Fruit fly (Drosophila melanogaster) whole organism, embryonic: ENCODE data around the gene Bet1.

Experiments used
- Abd-B ChIP-seq: fragments of 200-800 bp; sonication (Bioruptor generic); optimal IDR thresholded peaks from 2 replicates; lab custom pipeline; 2018; ENCODE audit warnings: missing biosample characterization, mild to moderate bottlenecking, missing genetic modification characterization, moderate library complexity
- CG11695 ChIP-seq: fragments of 200-800 bp; sonication (Bioruptor generic); IDR thresholded peaks from 3 replicates; pipeline ENCODE4 v1.3.6; 2022; ENCODE audit warnings: missing biosample characterization, missing genetic modification characterization
- CG13424 ChIP-seq: fragments of 200-800 bp; sonication (Bioruptor generic); optimal IDR thresholded peaks from 2 replicates; lab custom pipeline; 2019; ENCODE audit warnings: missing biosample characterization, mild to moderate bottlenecking, missing genetic modification characterization, moderate library complexity
- CG14014 ChIP-seq: fragments of 200-800 bp; sonication (Bioruptor generic); IDR thresholded peaks from 2 replicates; pipeline ENCODE4 v1.3.6; 2022; ENCODE audit warnings: missing biosample characterization, missing genetic modification characterization
- CG15269 ChIP-seq: fragments of 200-800 bp; sonication (Bioruptor generic); optimal IDR thresholded peaks from 2 replicates; lab custom pipeline; 2018; ENCODE audit warnings: missing biosample characterization, mild to moderate bottlenecking, missing genetic modification characterization, moderate library complexity
- CG18476 ChIP-seq: fragments of 200-800 bp; sonication (Bioruptor generic); optimal IDR thresholded peaks from 2 replicates; lab custom pipeline; 2016; ENCODE audit warnings: missing biosample characterization, mild to moderate bottlenecking, missing genetic modification characterization
- CG30403 ChIP-seq: fragments of 200-800 bp; sonication (Bioruptor generic); optimal IDR thresholded peaks from 3 replicates; lab custom pipeline; 2016; ENCODE audit warnings: missing biosample characterization, missing genetic modification characterization
- CG31224 ChIP-seq: fragments of 200-800 bp; sonication (Bioruptor generic); IDR thresholded peaks from 2 replicates; pipeline ENCODE4 v1.3.6; 2022; ENCODE audit warnings: missing biosample characterization, missing genetic modification characterization
- CG3163 ChIP-seq: fragments of 200-800 bp; sonication (Bioruptor generic); optimal IDR thresholded peaks from 3 replicates; lab custom pipeline; 2016; ENCODE audit warnings: missing biosample characterization, missing genetic modification characterization
- CG3995 ChIP-seq: fragments of 200-800 bp; sonication (Bioruptor generic); optimal IDR thresholded peaks from 3 replicates; lab custom pipeline; 2016; ENCODE audit warnings: missing biosample characterization, missing genetic modification characterization
- CG4404 ChIP-seq: fragments of 200-800 bp; sonication (Bioruptor generic); IDR thresholded peaks from 2 replicates; pipeline ENCODE4 v1.3.6; 2022; ENCODE audit warnings: missing biosample characterization, missing genetic modification characterization
- CG4424 ChIP-seq: fragments of 200-800 bp; sonication (Bioruptor generic); optimal IDR thresholded peaks from 3 replicates; lab custom pipeline; 2016; ENCODE audit warnings: missing biosample characterization, missing genetic modification characterization
- CG5245 ChIP-seq: fragments of 200-800 bp; sonication (Bioruptor generic); optimal IDR thresholded peaks from 3 replicates; lab custom pipeline; 2016; ENCODE audit warnings: missing biosample characterization, missing genetic modification characterization
- CG6813 ChIP-seq: fragments of 200-800 bp; sonication (Bioruptor generic); optimal IDR thresholded peaks from 2 replicates; lab custom pipeline; 2017; ENCODE audit warnings: missing biosample characterization, missing genetic modification characterization, mild to moderate bottlenecking, moderate library complexity, missing genetic modification reagents
- CG6854 ChIP-seq: fragments of 200-800 bp; sonication (Bioruptor generic); optimal IDR thresholded peaks from 3 replicates; lab custom pipeline; 2017; ENCODE audit warnings: missing biosample characterization, mild to moderate bottlenecking, missing genetic modification characterization
- CG7357 ChIP-seq: fragments of 200-800 bp; sonication (Bioruptor generic); IDR thresholded peaks from 3 replicates; pipeline ENCODE4 v1.3.6; 2022; ENCODE audit warnings: missing biosample characterization, missing genetic modification characterization
- CG7786 ChIP-seq: fragments of 200-800 bp; sonication (Bioruptor generic); optimal IDR thresholded peaks from 2 replicates; lab custom pipeline; 2016; ENCODE audit warnings: missing biosample characterization, missing genetic modification characterization
- CG7839 ChIP-seq: fragments of 200-800 bp; sonication (Bioruptor generic); optimal IDR thresholded peaks from 3 replicates; lab custom pipeline; 2018; ENCODE audit warnings: missing biosample characterization, mild to moderate bottlenecking, missing genetic modification characterization, moderate library complexity
- D19B ChIP-seq: fragments of 200-800 bp; sonication (Bioruptor generic); optimal IDR thresholded peaks from 2 replicates; lab custom pipeline; 2017; ENCODE audit warnings: missing biosample characterization, mild to moderate bottlenecking, missing genetic modification characterization
- Dek ChIP-seq: fragments of 200-800 bp; sonication (Bioruptor generic); optimal IDR thresholded peaks from 3 replicates; lab custom pipeline; 2019; ENCODE audit warnings: missing biosample characterization, mild to moderate bottlenecking, missing genetic modification characterization, moderate library complexity
- E2f2 ChIP-seq: fragments of 200-800 bp; sonication (Bioruptor generic); IDR thresholded peaks from 2 replicates; pipeline ENCODE4 v1.3.6; 2022; ENCODE audit warnings: missing biosample characterization, missing genetic modification characterization
- Eip74EF ChIP-seq, 2 experiments: fragments of 200-800 bp in 1 of 2; fragments of >200 bp in 1 of 2; sonication (Bioruptor generic) in 1 of 2; optimal IDR thresholded peaks; 2 replicates each; lab custom pipeline; 2017 to 2019; ENCODE audit warnings: missing biosample characterization in 2 of 2, missing genetic modification characterization in 2 of 2, mild to moderate bottlenecking in 1 of 2, moderate library complexity in 1 of 2
- Ets65A ChIP-seq: fragments of 200-800 bp; sonication (Bioruptor generic); peaks from one replicate; lab custom pipeline; 2016; ENCODE audit warnings: missing biosample characterization, missing genetic modification characterization
- Gug ChIP-seq: fragments of 200-800 bp; sonication (Bioruptor generic); IDR thresholded peaks from 4 replicates; pipeline ENCODE4 v1.3.6; 2022; ENCODE audit warnings: missing biosample characterization, missing genetic modification characterization
- HHEX ChIP-seq: fragments of 200-800 bp; sonication (Bioruptor generic); optimal IDR thresholded peaks from 3 replicates; lab custom pipeline; 2017; ENCODE audit warnings: missing biosample characterization, mild to moderate bottlenecking, missing genetic modification characterization, missing genetic modification reagents
- Neu2 ChIP-seq: fragments of 200-800 bp; sonication (Bioruptor generic); optimal IDR thresholded peaks from 3 replicates; lab custom pipeline; 2016; ENCODE audit warnings: missing biosample characterization, missing genetic modification characterization, borderline replicate concordance
- Side ChIP-seq: fragments of 200-800 bp; sonication (Bioruptor generic); optimal IDR thresholded peaks from 2 replicates; lab custom pipeline; 2016; ENCODE audit warnings: missing biosample characterization, missing genetic modification characterization
- al ChIP-seq: fragments of 200-800 bp; sonication (Bioruptor generic); IDR thresholded peaks from 2 replicates; pipeline ENCODE4 v1.3.6; 2022; ENCODE audit warnings: missing biosample characterization, missing genetic modification characterization
- bowl ChIP-seq: fragments of 200-800 bp; sonication (Bioruptor generic); IDR thresholded peaks from 2 replicates; pipeline ENCODE4 v1.3.6; 2022; ENCODE audit warnings: missing biosample characterization, missing genetic modification characterization
- bsh ChIP-seq, 2 experiments: fragments of 200-800 bp; sonication (Bioruptor generic); optimal IDR thresholded peaks; 2 replicates each; lab custom pipeline; 2017 to 2018; ENCODE audit warnings: mild to moderate bottlenecking in 2 of 2, missing biosample characterization in 2 of 2, missing genetic modification characterization in 2 of 2, moderate library complexity in 1 of 2
- caup ChIP-seq: fragments of 200-800 bp; sonication (Bioruptor generic); optimal IDR thresholded peaks from 3 replicates; lab custom pipeline; 2017; ENCODE audit warnings: missing biosample characterization, mild to moderate bottlenecking, missing genetic modification characterization, moderate library complexity; ENCODE audit not compliant: severe bottlenecking
- ewg ChIP-seq: fragments of 200-800 bp; sonication (Bioruptor generic); optimal IDR thresholded peaks from 3 replicates; lab custom pipeline; 2017; ENCODE audit warnings: mild to moderate bottlenecking, missing biosample characterization, missing genetic modification reagents, missing genetic modification characterization
- fd102C ChIP-seq: fragments of 200-800 bp; sonication (Bioruptor generic); optimal IDR thresholded peaks from 2 replicates; lab custom pipeline; 2018; ENCODE audit warnings: missing biosample characterization, mild to moderate bottlenecking, missing genetic modification characterization, moderate library complexity
- fu2 ChIP-seq: fragments of 200-800 bp; sonication (Bioruptor generic); optimal IDR thresholded peaks from 2 replicates; lab custom pipeline; 2016; ENCODE audit warnings: missing biosample characterization, missing genetic modification characterization
- gsb ChIP-seq: fragments of 200-800 bp; sonication (Bioruptor generic); IDR thresholded peaks from 2 replicates; pipeline ENCODE4 v1.3.6; 2022; ENCODE audit warnings: missing biosample characterization, missing genetic modification characterization
- jumu ChIP-seq: fragments of 200-800 bp; sonication (Bioruptor generic); optimal IDR thresholded peaks from 3 replicates; lab custom pipeline; 2016; ENCODE audit warnings: missing biosample characterization, missing genetic modification characterization
- maf-S ChIP-seq: fragments of 200-800 bp; sonication (Bioruptor generic); optimal IDR thresholded peaks from 2 replicates; lab custom pipeline; 2016; ENCODE audit warnings: missing biosample characterization, missing genetic modification characterization
- nerfin-2 ChIP-seq: fragments of 200-800 bp; sonication (Bioruptor generic); IDR thresholded peaks from 2 replicates; pipeline ENCODE4 v1.3.6; 2022; ENCODE audit warnings: missing biosample characterization, missing genetic modification characterization; ENCODE audit not compliant: partially characterized antibody
- onecut ChIP-seq: fragments of 200-800 bp; sonication (Bioruptor generic); IDR thresholded peaks from 2 replicates; pipeline ENCODE4 v1.3.6; 2022; ENCODE audit warnings: missing biosample characterization, missing genetic modification characterization
- pan ChIP-seq, 4 experiments: fragments of >200 bp in 3 of 4; fragments of 200-800 bp in 1 of 4; sonication (Bioruptor generic) in 1 of 4; optimal IDR thresholded peaks in 3 of 4; IDR thresholded peaks in 1 of 4; 2 replicates each; pipeline versions ENCODE4 v1.3.6 to Lab custom; 2017 to 2022; ENCODE audit warnings: missing biosample characterization in 2 of 4, missing genetic modification characterization in 2 of 4, mixed read lengths in 1 of 4
- peb ChIP-seq: fragments of 200-800 bp; sonication (Bioruptor generic); IDR thresholded peaks from 2 replicates; pipeline ENCODE4 v1.3.6; 2022; ENCODE audit warnings: missing biosample characterization, missing genetic modification characterization
- scrt ChIP-seq: fragments of 200-800 bp; sonication (Bioruptor generic); optimal IDR thresholded peaks from 2 replicates; lab custom pipeline; 2018; ENCODE audit warnings: missing biosample characterization, mild to moderate bottlenecking, missing genetic modification characterization, moderate library complexity
- sim ChIP-seq: fragments of 200-800 bp; sonication (Bioruptor generic); IDR thresholded peaks from 2 replicates; pipeline ENCODE4 v1.3.6; 2022; ENCODE audit warnings: missing biosample characterization, missing genetic modification characterization
- slp2 ChIP-seq: fragments of 200-800 bp; sonication (Bioruptor generic); optimal IDR thresholded peaks from 2 replicates; lab custom pipeline; 2016; ENCODE audit warnings: missing biosample characterization, missing genetic modification characterization
- sqz ChIP-seq: fragments of 200-800 bp; sonication (Bioruptor generic); optimal IDR thresholded peaks from 3 replicates; lab custom pipeline; 2018; ENCODE audit warnings: missing biosample characterization, mild to moderate bottlenecking, missing genetic modification characterization
- sr ChIP-seq: fragments of 200-800 bp; sonication (Bioruptor generic); IDR thresholded peaks from 3 replicates; pipeline ENCODE4 v1.3.6; 2022; ENCODE audit warnings: missing biosample characterization, missing genetic modification characterization
- ttk ChIP-seq: fragments of 200-800 bp; sonication (Bioruptor generic); IDR thresholded peaks from 2 replicates; pipeline ENCODE4 v2.1.2; 2022; ENCODE audit warnings: missing biosample characterization, missing genetic modification characterization
- tx ChIP-seq: fragments of 200-800 bp; sonication (Bioruptor generic); optimal IDR thresholded peaks from 2 replicates; lab custom pipeline; 2016; ENCODE audit warnings: missing biosample characterization, missing genetic modification characterization
- wek ChIP-seq: fragments of 200-800 bp; sonication (Bioruptor generic); optimal IDR thresholded peaks from 3 replicates; lab custom pipeline; 2018; ENCODE audit warnings: missing biosample characterization, mild to moderate bottlenecking, missing genetic modification characterization, moderate library complexity

The Bet1 gene

DNA sequence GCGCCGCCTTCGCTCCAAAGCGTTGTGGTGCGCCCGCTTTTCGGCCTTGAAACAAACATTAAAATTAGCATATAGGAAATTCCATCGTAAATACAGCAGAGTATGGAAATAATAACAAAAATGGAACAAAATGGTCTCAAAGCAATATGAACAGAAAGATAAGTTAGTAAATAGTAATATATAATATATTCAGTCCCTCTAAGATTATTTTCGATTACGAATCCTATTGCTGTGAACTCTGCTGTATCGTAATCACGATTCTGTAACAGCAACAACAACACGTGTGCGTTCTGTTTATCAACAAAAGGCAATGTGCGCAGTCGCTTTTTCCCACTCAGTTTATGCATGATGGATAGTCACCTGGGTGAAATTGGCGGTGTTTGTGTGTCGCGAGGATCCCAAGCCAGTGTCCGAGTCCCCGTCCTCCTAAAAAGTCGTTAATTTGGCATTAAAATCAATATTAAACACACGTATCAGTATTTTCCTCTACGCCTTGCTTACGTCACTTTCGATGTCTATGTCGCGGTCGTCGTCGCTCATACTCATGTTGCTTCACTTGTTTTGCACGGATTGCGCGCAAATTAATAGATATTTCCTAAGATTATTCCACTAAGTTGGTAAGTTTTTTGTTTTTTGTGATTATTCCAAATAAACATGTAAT is 2.4 kb downstream of the Bet1 start, which contains the start of the genes CG42374 and Mettl5 (continued):
- TF ChIP-seq fd102C (GFP tag; lab: Kevin White, UChicago), result no peak
- peak; percentile 38 for TF ChIP-seq scrt (GFP tag; lab: Kevin White, UChicago)
- TF ChIP-seq CG18476 (GFP tag; lab: Kevin White, UChicago), result peak; percentile 17
- TF ChIP-seq Dek (tag; lab: Kevin White, UChicago), result peak; percentile 25
- TF ChIP-seq D19B (GFP tag; lab: Kevin White, UChicago), result no peak
- TF ChIP-seq CG7357 (GFP tag; lab: Robert Waterston, UW), result no peak
- no peak for TF ChIP-seq CG5245
- TF ChIP-seq caup (GFP tag; lab: Kevin White, UChicago), result peak; percentile 43
- TF ChIP-seq gsb (GFP tag; lab: Robert Waterston, UW), result no peak
- no peak for TF ChIP-seq CG3995
- peak; percentile 34 for TF ChIP-seq CG30403 (GFP tag; lab: Kevin White, UChicago)
- TF ChIP-seq sqz (GFP tag; lab: Kevin White, UChicago), result no peak
- TF ChIP-seq CG14014, result 0 out of 2 replicates have a peak, but pooled peaks have one; percentile 32
- TF ChIP-seq CG7839 (tag; lab: Kevin White, UChicago), result peak; percentile 61
- no peak for TF ChIP-seq jumu (GFP tag; lab: Kevin White, UChicago)
- TF ChIP-seq onecut (GFP tag; lab: Robert Waterston, UW), result 0 out of 2 replicates have a peak, but pooled peaks have one; percentile 4
- TF ChIP-seq CG4424 (GFP tag; lab: Kevin White, UChicago), result peak; percentile 23
- TF ChIP-seq CG15269 (tag; lab: Kevin White, UChicago), result peak; percentile 43
- no peak for TF ChIP-seq Abd-B (GFP tag; lab: Kevin White, UChicago)
- no peak for TF ChIP-seq CG31224 (GFP tag; lab: Robert Waterston, UW)
- TF ChIP-seq HHEX, result peak; percentile 49
- TF ChIP-seq bsh (GFP tag; optimal IDR thresholded peaks at IDR 0.05; lab: Kevin White, UChicago), result peak in 1 of 2 experiments; percentile 62
- TF ChIP-seq ttk, result no peak
- TF ChIP-seq fu2 (GFP tag; lab: Kevin White, UChicago), result no peak
- TF ChIP-seq Eip74EF (GFP tag; optimal IDR thresholded peaks at IDR 0.05; lab: Kevin White, UChicago), result no peak
- TF ChIP-seq nerfin-2 (GFP tag; lab: Robert Waterston, UW), result no peak
- TF ChIP-seq CG3163 (GFP tag; lab: Kevin White, UChicago), result no peak
- TF ChIP-seq peb (GFP tag; lab: Robert Waterston, UW), result no peak
- TF ChIP-seq maf-S (GFP tag; lab: Kevin White, UChicago), result no peak
- no peak for TF ChIP-seq Neu2 (GFP tag; lab: Kevin White, UChicago)
- TF ChIP-seq E2f2 (GFP tag; lab: Robert Waterston, UW), result peak; percentile 30; the same call in 1 of the 2 replicates
- TF ChIP-seq pan (optimal IDR thresholded peaks at IDR 0.05; lab: Kevin White, UChicago), result no peak
- peak in 1 of 2 experiments; percentile 71 for TF ChIP-seq pan (GFP tag; optimal IDR thresholded peaks at IDR 0.05 in 1 of 2, IDR thresholded peaks at IDR 0.05 in 1 of 2)
- TF ChIP-seq al (GFP tag; lab: Robert Waterston, UW), result 0 out of 2 replicates have a peak, but pooled peaks have one; percentile 5
- no peak for TF ChIP-seq tx (GFP tag; lab: Kevin White, UChicago)
- no peak for TF ChIP-seq CG7786
- peak; percentile 35 for TF ChIP-seq CG6813 (GFP tag; lab: Kevin White, UChicago)
- TF ChIP-seq Ets65A (GFP tag; lab: Kevin White, UChicago), result no peak
- peak; percentile 83 for TF ChIP-seq CG11695 (GFP tag; lab: Robert Waterston, UW)
- no peak for TF ChIP-seq CG6854 (GFP tag; lab: Kevin White, UChicago)
- TF ChIP-seq CG4404, result no peak
- no peak for TF ChIP-seq sim
- peak; percentile 11 for TF ChIP-seq ewg (GFP tag; lab: Kevin White, UChicago)
- TF ChIP-seq Gug, result no peak
- TF ChIP-seq sr, result no peak
- no peak for TF ChIP-seq bowl (GFP tag; lab: Robert Waterston, UW)
- TF ChIP-seq CG13424, result peak; percentile 9
- no peak for TF ChIP-seq slp2 (GFP tag; lab: Kevin White, UChicago)
- TF ChIP-seq wek (GFP tag; lab: Kevin White, UChicago), result no peak
- TF ChIP-seq Side (GFP tag; lab: Kevin White, UChicago), result no peak
